Worm (Caenorhabditis elegans) whole organism, L4/young adult: ENCODE results near the gene flp-23.

Experiments used
- W03F9.2 ChIP-seq: fragments of 150-350 bp; optimal IDR thresholded peaks from 2 replicates; lab custom pipeline; 2014; ENCODE audit warnings: missing biosample characterization, missing genetic modification characterization
- dao-5 ChIP-seq: sonication (generic microtip); optimal IDR thresholded peaks from 2 replicates; lab custom pipeline; 2016; ENCODE audit warnings: missing genotype, missing genetic modification characterization, moderate library complexity, missing compliant biosample characterization

ce11 chrIII:8668717-8669116, 18.1 kb downstream of the flp-23 start:
- no peak for TF ChIP-seq dao-5 (tag; lab: Kevin White, UChicago)
- TF ChIP-seq W03F9.2 (tag; lab: Kevin White, UChicago): no peak
